Worm (Caenorhabditis elegans): ENCODE measurements around the gene C25H3.14.

Gene C25H3.14

DNA sequence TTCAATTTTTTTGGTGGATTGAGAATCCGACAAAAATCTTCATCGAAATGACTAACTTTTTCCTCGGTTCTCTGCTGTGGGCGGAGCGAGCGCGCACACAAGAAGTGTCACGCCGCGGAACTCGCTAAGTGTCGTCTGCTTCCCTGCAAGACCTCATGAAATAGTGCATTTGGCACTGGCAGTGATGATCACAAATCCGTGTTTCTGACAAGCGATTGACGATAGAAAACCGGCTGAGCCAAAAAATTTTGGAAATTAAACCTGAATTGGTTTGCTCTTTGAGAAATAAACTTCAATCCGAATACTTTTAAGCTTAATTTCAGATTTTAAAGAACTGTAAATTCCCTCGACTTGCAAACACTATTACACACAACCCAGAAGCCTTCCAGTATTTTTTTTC is 6.6 kb downstream of the C25H3.14 start (continued):
- TF ChIP-seq madf-3 (GFP tag; IDR thresholded peaks at IDR 0.05), result 0 out of 2 replicates have a peak, but pooled peaks have one; percentile 13
- TF ChIP-seq madf-8 (GFP tag; conservative IDR thresholded peaks at IDR 0.05), result peak; percentile 34; the same call in 1 of the 2 replicates
- TF ChIP-seq sptf-2 (GFP tag; optimal IDR thresholded peaks at IDR 0.05), result no peak
- TF ChIP-seq nfyb-1 (GFP tag; IDR thresholded peaks at IDR 0.05), result peak; percentile 53
- TF ChIP-seq chd-7 (tag; optimal IDR thresholded peaks at IDR 0.05), result peak; percentile 23
- TF ChIP-seq tbp1 (GFP tag; optimal IDR thresholded peaks at IDR 0.05), result peak; percentile 78
- TF ChIP-seq him-1 (tag; optimal IDR thresholded peaks at IDR 0.05), result peak; percentile 88
- peak; percentile 9 for TF ChIP-seq ceh-27 (GFP tag; optimal IDR thresholded peaks at IDR 0.05)
- peak; percentile 6 for TF ChIP-seq atf-7 (tag; optimal IDR thresholded peaks at IDR 0.05)
- no peak for TF ChIP-seq cebp-1 (GFP tag; IDR thresholded peaks at IDR 0.05)
- peak; percentile 50 for TF ChIP-seq cebp-1 (tag; optimal IDR thresholded peaks at IDR 0.05)
- TF ChIP-seq attf-6 (GFP tag; IDR thresholded peaks at IDR 0.05), result peak; percentile 89; the same call in 1 of the 2 replicates
- TF ChIP-seq Y79H2A.3 (GFP tag; conservative IDR thresholded peaks at IDR 0.05), result no peak
- peak; percentile 86 for TF ChIP-seq ama-1 (optimal IDR thresholded peaks at IDR 0.05)
- TF ChIP-seq ama-1 (GFP tag; optimal IDR thresholded peaks at IDR 0.05), result no peak
- peak; percentile 48; the same call in 1 of the 2 replicates for TF ChIP-seq rcor-1 (GFP tag; IDR thresholded peaks at IDR 0.05)
- TF ChIP-seq lin-54 (GFP tag; optimal IDR thresholded peaks at IDR 0.05), result peak; percentile 23
- peak; percentile 62 for TF ChIP-seq Y56A3A.18 (GFP tag; IDR thresholded peaks at IDR 0.05)
- TF ChIP-seq ZK185.1 (tag; optimal IDR thresholded peaks at IDR 0.05; ENCODE audit: poor library complexity, severe bottlenecking), result peak; percentile 10
- no peak for TF ChIP-seq ets-4 (GFP tag; optimal IDR thresholded peaks at IDR 0.05)
- peak; percentile 96 for TF ChIP-seq pbrm-1 (GFP tag; IDR thresholded peaks at IDR 0.05)
- TF ChIP-seq snpc-1.1 (tag; optimal IDR thresholded peaks at IDR 0.05; ENCODE audit: insufficient read depth), result peak; percentile 98
- TF ChIP-seq mes-4 (tag; optimal IDR thresholded peaks at IDR 0.05), result no peak
- TF ChIP-seq madf-6 (GFP tag; IDR thresholded peaks at IDR 0.05), result peak; percentile 63
- no peak for TF ChIP-seq Y67H2A.10 (GFP tag; conservative IDR thresholded peaks at IDR 0.05)
- TF ChIP-seq repo-1 (tag; optimal IDR thresholded peaks at IDR 0.05), result peak; percentile 71
- no peak for TF ChIP-seq F57A8.1 (GFP tag; optimal IDR thresholded peaks at IDR 0.05)
- peak; percentile 78 for TF ChIP-seq snpc-1.3 (tag; optimal IDR thresholded peaks at IDR 0.05; ENCODE audit: insufficient read depth)
- peak; percentile 68 for TF ChIP-seq dox-1 (GFP tag; IDR thresholded peaks at IDR 0.05)
- TF ChIP-seq mcd-1 (GFP tag; IDR thresholded peaks at IDR 0.05), result peak; percentile 77
- no peak for TF ChIP-seq die-1 (tag; optimal IDR thresholded peaks at IDR 0.05)
- TF ChIP-seq aptf-3 (GFP tag; IDR thresholded peaks at IDR 0.05), result no peak
- no peak for TF ChIP-seq sdz-38 (tag; optimal IDR thresholded peaks at IDR 0.05)
- peak; percentile 88 for TF ChIP-seq lsy-27 (tag; optimal IDR thresholded peaks at IDR 0.05; ENCODE audit: borderline replicate concordance, insufficient read depth)
- peak; percentile 3 for TF ChIP-seq nhr-80 (tag; optimal IDR thresholded peaks at IDR 0.05)
- peak; percentile 92 for TF ChIP-seq snpc-3.4 (tag; optimal IDR thresholded peaks at IDR 0.05)
- no peak for TF ChIP-seq rpc-1 (optimal IDR thresholded peaks at IDR 0.05)
- peak; percentile 4 for TF ChIP-seq rpc-1 (tag; optimal IDR thresholded peaks at IDR 0.05)

DNA sequence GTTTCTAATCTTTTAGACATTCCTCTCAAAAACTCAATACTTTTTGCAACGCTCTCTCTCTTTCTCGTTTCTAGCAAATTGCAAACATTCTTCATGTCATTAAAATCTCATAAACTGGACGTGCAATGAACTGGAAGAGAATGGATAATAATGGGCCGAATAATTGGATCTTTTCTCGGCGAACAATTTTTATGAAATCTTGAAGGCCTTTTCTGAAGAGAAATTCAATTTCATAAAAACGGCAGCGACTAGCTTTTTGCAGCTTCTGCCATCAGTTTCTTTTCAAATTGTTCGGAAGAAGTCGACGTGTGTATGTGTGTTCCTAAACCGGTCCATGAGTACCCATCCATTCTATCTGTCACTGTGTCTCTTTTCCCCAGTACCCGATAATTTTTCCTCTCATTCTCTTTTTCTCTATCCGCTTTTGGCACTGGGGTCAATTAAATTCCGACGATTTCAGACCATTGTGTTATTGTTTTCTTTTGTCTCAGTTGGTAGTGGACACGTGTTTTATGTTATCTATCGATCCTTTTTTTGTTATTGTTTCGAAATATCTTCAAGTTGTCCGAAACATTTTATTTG is 7.8 kb downstream of the C25H3.14 start:
- TF ChIP-seq lin-54 (GFP tag; optimal IDR thresholded peaks at IDR 0.05) (no peak), B0336.3 (GFP tag; IDR thresholded peaks at IDR 0.05) (no peak), bed-2 (GFP tag; IDR thresholded peaks at IDR 0.05) (no peak), lin-40 (tag; optimal IDR thresholded peaks at IDR 0.05) (no peak), C17E4.6 (GFP tag; IDR thresholded peaks at IDR 0.05) (no peak), cebp-1 (GFP tag; IDR thresholded peaks at IDR 0.05) (no peak), cebp-1 (tag; optimal IDR thresholded peaks at IDR 0.05) (peak; percentile 28), let-607 (tag; optimal IDR thresholded peaks at IDR 0.05) (no peak)
